Worm (Caenorhabditis elegans) whole organism, L2 larva: ENCODE results near the gene chpf-2.

Experiments
- C34F6.9 ChIP-seq: fragments of 150-350 bp; optimal IDR thresholded peaks from 2 replicates; lab custom pipeline; 2014; ENCODE audit warnings: missing biosample characterization, missing genetic modification characterization
- F13H6.1 ChIP-seq: sonication (generic microtip); optimal IDR thresholded peaks from 2 replicates; lab custom pipeline; 2016; ENCODE audit warnings: missing genetic modification characterization, missing compliant biosample characterization
- R02D3.7 ChIP-seq: fragments of 150-350 bp; optimal IDR thresholded peaks from 2 replicates; lab custom pipeline; 2014; ENCODE audit warnings: missing biosample characterization, missing genetic modification characterization
- Y55F3AM.14 ChIP-seq: fragments of 200-800 bp; sonication (Bioruptor generic); optimal IDR thresholded peaks from 2 replicates; lab custom pipeline; 2018; ENCODE audit warnings: mild to moderate bottlenecking, missing genetic modification characterization, missing compliant biosample characterization
- ZK546.5 ChIP-seq: sonication (generic microtip); optimal IDR thresholded peaks from 2 replicates; lab custom pipeline; 2017; ENCODE audit warnings: missing biosample characterization, missing genetic modification characterization
- aly-2 ChIP-seq: fragments of 150-350 bp; optimal IDR thresholded peaks from 2 replicates; lab custom pipeline; 2014; ENCODE audit warnings: missing biosample characterization, missing genetic modification characterization
- ama-1 ChIP-seq: fragments of 150-350 bp; optimal IDR thresholded peaks from 2 replicates; lab custom pipeline; 2018; ENCODE audit warnings: inconsistent platforms
- blmp-1 ChIP-seq: sonication (generic microtip); optimal IDR thresholded peaks from 2 replicates; lab custom pipeline; 2017; ENCODE audit warnings: missing genetic modification characterization, mild to moderate bottlenecking, missing compliant biosample characterization, antibody characterized with exemption, moderate library complexity; ENCODE audit not compliant: insufficient read depth
- ceh-16 ChIP-seq: fragments of 150-350 bp; optimal IDR thresholded peaks from 2 replicates; lab custom pipeline; 2014; ENCODE audit warnings: missing biosample characterization, missing genetic modification characterization
- ceh-82 ChIP-seq: fragments of 150-350 bp; optimal IDR thresholded peaks from 2 replicates; lab custom pipeline; 2014; ENCODE audit warnings: missing biosample characterization, missing genetic modification characterization
- egl-27 ChIP-seq: sonication (generic microtip); optimal IDR thresholded peaks from 3 replicates; lab custom pipeline; 2017; ENCODE audit warnings: missing biosample characterization, missing genetic modification reagents, missing genetic modification characterization
- elt-1 ChIP-seq: fragments of 150-350 bp; optimal IDR thresholded peaks from 2 replicates; lab custom pipeline; 2014; ENCODE audit warnings: missing biosample characterization, missing genetic modification characterization
- gmeb-1 ChIP-seq: fragments of 150-350 bp; optimal IDR thresholded peaks from 2 replicates; lab custom pipeline; 2014; ENCODE audit warnings: missing biosample characterization, missing genetic modification characterization
- lin-11 ChIP-seq: fragments of 150-350 bp; sonication (generic microtip); optimal IDR thresholded peaks from 2 replicates; lab custom pipeline; 2014; ENCODE audit warnings: missing biosample characterization, missing genetic modification characterization, inconsistent platforms, mixed read lengths
- lin-13 ChIP-seq: fragments of 150-350 bp; optimal IDR thresholded peaks from 2 replicates; lab custom pipeline; 2014; ENCODE audit warnings: missing biosample characterization, missing genetic modification reagents, missing genetic modification characterization
- lsy-2 ChIP-seq, 2 experiments: fragments of 150-350 bp in 1 of 2; sonication (generic microtip) in 1 of 2; optimal IDR thresholded peaks; 2 replicates each; lab custom pipeline; 2014 to 2017; ENCODE audit warnings: missing biosample characterization in 2 of 2, missing genetic modification characterization in 2 of 2
- mab-5 ChIP-seq: fragments of 150-350 bp; optimal IDR thresholded peaks from 2 replicates; lab custom pipeline; 2014; ENCODE audit warnings: missing biosample characterization, missing genetic modification characterization
- mbf-1 ChIP-seq: sonication (generic microtip); optimal IDR thresholded peaks from 2 replicates; lab custom pipeline; 2017; ENCODE audit warnings: missing biosample characterization, missing genetic modification characterization
- mdl-1 ChIP-seq, 2 experiments: fragments of 150-350 bp in 1 of 2; sonication (generic microtip) in 1 of 2; optimal IDR thresholded peaks; 2 replicates each; lab custom pipeline; 2017; ENCODE audit warnings: missing biosample characterization in 2 of 2, missing genetic modification characterization in 2 of 2
- nhr-10 ChIP-seq: sonication (generic microtip); optimal IDR thresholded peaks from 2 replicates; lab custom pipeline; 2017; ENCODE audit warnings: missing biosample characterization, missing genetic modification characterization
- nhr-11 ChIP-seq: fragments of 150-350 bp; optimal IDR thresholded peaks from 2 replicates; lab custom pipeline; 2014; ENCODE audit warnings: missing biosample characterization, missing genetic modification characterization
- nhr-129 ChIP-seq: fragments of 150-350 bp; optimal IDR thresholded peaks from 2 replicates; lab custom pipeline; 2014; ENCODE audit warnings: missing biosample characterization, missing genetic modification characterization
- nhr-21 ChIP-seq: fragments of 150-350 bp; optimal IDR thresholded peaks from 2 replicates; lab custom pipeline; 2014; ENCODE audit warnings: missing biosample characterization, missing genetic modification characterization
- nhr-237 ChIP-seq: fragments of 150-350 bp; optimal IDR thresholded peaks from 2 replicates; lab custom pipeline; 2014; ENCODE audit warnings: missing biosample characterization, missing genetic modification characterization
- nhr-25 ChIP-seq: fragments of 150-350 bp; sonication (generic microtip); optimal IDR thresholded peaks from 3 replicates; lab custom pipeline; 2014; ENCODE audit warnings: missing biosample characterization, missing genetic modification characterization
- nhr-6 ChIP-seq: fragments of 150-350 bp; optimal IDR thresholded peaks from 2 replicates; lab custom pipeline; 2014; ENCODE audit warnings: missing biosample characterization, missing genetic modification characterization
- nhr-77 ChIP-seq: fragments of 150-350 bp; optimal IDR thresholded peaks from 2 replicates; lab custom pipeline; 2014; ENCODE audit warnings: missing biosample characterization, missing genetic modification characterization
- sem-4 ChIP-seq: fragments of 150-350 bp; optimal IDR thresholded peaks from 2 replicates; lab custom pipeline; 2014; ENCODE audit warnings: missing biosample characterization, missing genetic modification reagents, missing genetic modification characterization
- skn-1 ChIP-seq: sonication (generic microtip); optimal IDR thresholded peaks from 2 replicates; lab custom pipeline; 2017; ENCODE audit warnings: missing biosample characterization, missing genetic modification characterization
- sma-3 ChIP-seq: sonication (generic microtip); optimal IDR thresholded peaks from 2 replicates; lab custom pipeline; 2016; ENCODE audit warnings: missing genetic modification reagents, missing genetic modification characterization, missing compliant biosample characterization
- snpc-4 ChIP-seq: fragments of 150-350 bp; optimal IDR thresholded peaks from 2 replicates; lab custom pipeline; 2014; ENCODE audit warnings: missing biosample characterization, missing genetic modification characterization
- unc-39 ChIP-seq: fragments of 150-350 bp; optimal IDR thresholded peaks from 2 replicates; lab custom pipeline; 2014; ENCODE audit warnings: missing biosample characterization, missing genetic modification characterization
- unc-55 ChIP-seq: fragments of 150-350 bp; sonication (generic microtip); optimal IDR thresholded peaks from 3 replicates; lab custom pipeline; 2014; ENCODE audit warnings: missing biosample characterization, missing genetic modification reagents, missing genetic modification characterization
- unc-62 ChIP-seq: fragments of 150-350 bp; optimal IDR thresholded peaks from 2 replicates; lab custom pipeline; 2014; ENCODE audit warnings: missing biosample characterization, missing genetic modification reagents, missing genetic modification characterization
- zag-1 ChIP-seq: fragments of 150-350 bp; optimal IDR thresholded peaks from 2 replicates; lab custom pipeline; 2014; ENCODE audit warnings: missing biosample characterization, missing genetic modification characterization
- ztf-4 ChIP-seq: fragments of 150-350 bp; optimal IDR thresholded peaks from 2 replicates; lab custom pipeline; 2014; ENCODE audit warnings: missing biosample characterization, missing genetic modification characterization

Gene chpf-2

ce11 chrV:3046364-3046763, 7.2 kb upstream of the chpf-2 start:
- TF ChIP-seq unc-62 (GFP tag; lab: Kevin White, UChicago) = no peak
- TF ChIP-seq ceh-82 = no peak
- no peak for TF ChIP-seq aly-2
- TF ChIP-seq zag-1 (tag; lab: Kevin White, UChicago) = no peak
- no peak for TF ChIP-seq lsy-2 (tag; optimal IDR thresholded peaks at IDR 0.05; lab: Kevin White, UChicago)
- TF ChIP-seq Y55F3AM.14 = no peak
- no peak for TF ChIP-seq skn-1 (tag; lab: Kevin White, UChicago)
- TF ChIP-seq F13H6.1 (tag; lab: Kevin White, UChicago) = no peak
- no peak for TF ChIP-seq lin-13 (GFP tag; lab: Kevin White, UChicago)
- TF ChIP-seq nhr-11 (tag; lab: Kevin White, UChicago) = no peak
- TF ChIP-seq ama-1 = no peak
- no peak for TF ChIP-seq lin-11 (tag; lab: Kevin White, UChicago)
- no peak for TF ChIP-seq mbf-1
- TF ChIP-seq ZK546.5 (tag; lab: Kevin White, UChicago) = no peak
- no peak for TF ChIP-seq nhr-6 (tag; lab: Kevin White, UChicago)
- TF ChIP-seq R02D3.7 = no peak
- TF ChIP-seq nhr-25 = no peak
- TF ChIP-seq nhr-21 (tag; lab: Kevin White, UChicago) = no peak
- no peak for TF ChIP-seq nhr-237 (tag; lab: Kevin White, UChicago)
- TF ChIP-seq ztf-4 (tag; lab: Kevin White, UChicago) = no peak

- TF ChIP-seq nhr-129 (tag; lab: Kevin White, UChicago) = no peak
- TF ChIP-seq nhr-77 (tag; lab: Kevin White, UChicago) = no peak
- no peak for TF ChIP-seq nhr-10 (tag; lab: Kevin White, UChicago)
- TF ChIP-seq zag-1 (tag; lab: Kevin White, UChicago) = no peak
- TF ChIP-seq ZK546.5 (tag; lab: Kevin White, UChicago) = no peak
- TF ChIP-seq elt-1 (tag; lab: Kevin White, UChicago) = no peak
- no peak for TF ChIP-seq lin-13 (GFP tag; lab: Kevin White, UChicago)
- no peak for TF ChIP-seq unc-55 (GFP tag; lab: Kevin White, UChicago)
- no peak for TF ChIP-seq nhr-25
- no peak for TF ChIP-seq nhr-11 (tag; lab: Kevin White, UChicago)
- no peak for TF ChIP-seq ceh-16
- no peak for TF ChIP-seq snpc-4 (tag; lab: Kevin White, UChicago)
- no peak for TF ChIP-seq mab-5 (tag; lab: Kevin White, UChicago)
- TF ChIP-seq sma-3 (GFP tag; lab: Kevin White, UChicago) = no peak
- TF ChIP-seq egl-27 (tag; lab: Kevin White, UChicago) = no peak
- TF ChIP-seq blmp-1 (tag; lab: Kevin White, UChicago) = no peak
- no peak for TF ChIP-seq C34F6.9 (tag; lab: Kevin White, UChicago)
- no peak for TF ChIP-seq Y55F3AM.14
- no peak for TF ChIP-seq lsy-2 (tag; optimal IDR thresholded peaks at IDR 0.05; lab: Kevin White, UChicago)
- TF ChIP-seq unc-39 (tag; lab: Kevin White, UChicago) = no peak
- TF ChIP-seq, all 48 proteins: peak for 0
Observed at ce11 chrV:3044837-3045236, 5.7 kb upstream of the chpf-2 start, which contains the start of gene F59D6.1. TSS of gene F59D6.1 (plus strand) at chrV:3045137.

- TF ChIP-seq unc-62 (GFP tag; lab: Kevin White, UChicago) (no peak), lin-11 (tag; lab: Kevin White, UChicago) (no peak), blmp-1 (tag; lab: Kevin White, UChicago) (no peak), unc-55 (GFP tag; lab: Kevin White, UChicago) (no peak), lsy-2 (tag; optimal IDR thresholded peaks at IDR 0.05; lab: Kevin White, UChicago) (no peak), ceh-16 (no peak), gmeb-1 (no peak), mdl-1 (tag; optimal IDR thresholded peaks at IDR 0.05; lab: Kevin White, UChicago) (no peak), zag-1 (tag; lab: Kevin White, UChicago) (no peak), nhr-10 (tag; lab: Kevin White, UChicago) (no peak), nhr-11 (tag; lab: Kevin White, UChicago) (no peak), ztf-4 (tag; lab: Kevin White, UChicago) (no peak), nhr-237 (tag; lab: Kevin White, UChicago) (no peak)
Observed at ce11 chrV:3040930-3041329, 1.7 kb upstream of the chpf-2 start.

ce11 chrV:3038058-3038457, 1.1 kb downstream of the chpf-2 start:
- TF ChIP-seq ama-1 = no peak
- no peak for TF ChIP-seq gmeb-1
- TF ChIP-seq sem-4 (tag; lab: Kevin White, UChicago) = no peak
- TF ChIP-seq C34F6.9 (tag; lab: Kevin White, UChicago) = no peak
